Worm (Caenorhabditis elegans) whole organism, L1 larva: Measurements from ENCODE around the gene lst-2.

Source experiments
- C04F5.9 ChIP-seq: sonication (generic microtip); optimal IDR thresholded peaks from 2 replicates; lab custom pipeline; 2016; ENCODE audit warnings: missing genetic modification characterization, missing compliant biosample characterization
- C16A3.4 ChIP-seq: fragments of 150-350 bp; optimal IDR thresholded peaks from 2 replicates; lab custom pipeline; 2014; ENCODE audit warnings: missing biosample characterization, missing genetic modification characterization
- C34B4.2 ChIP-seq: sonication (generic microtip); optimal IDR thresholded peaks from 2 replicates; lab custom pipeline; 2017; ENCODE audit warnings: mild to moderate bottlenecking, missing genetic modification characterization, missing compliant biosample characterization
- Y116A8C.19 ChIP-seq: sonication (generic microtip); optimal IDR thresholded peaks from 2 replicates; lab custom pipeline; 2016; ENCODE audit warnings: missing compliant biosample characterization, missing genetic modification characterization, borderline replicate concordance
- alr-1 ChIP-seq: fragments of 200-800 bp; sonication (Bioruptor generic); optimal IDR thresholded peaks from 2 replicates; lab custom pipeline; 2018; ENCODE audit warnings: borderline replicate concordance, mild to moderate bottlenecking, missing genetic modification characterization, missing compliant biosample characterization
- aly-2 ChIP-seq: fragments of 150-350 bp; optimal IDR thresholded peaks from 2 replicates; lab custom pipeline; 2014; ENCODE audit warnings: missing biosample characterization, missing genetic modification characterization
- blmp-1 ChIP-seq: fragments of 150-350 bp; optimal IDR thresholded peaks from 2 replicates; lab custom pipeline; 2014; ENCODE audit warnings: missing biosample characterization, missing genetic modification characterization
- ceh-63 ChIP-seq: fragments of 200-800 bp; sonication (Bioruptor generic); optimal IDR thresholded peaks from 2 replicates; lab custom pipeline; 2018; ENCODE audit warnings: mild to moderate bottlenecking, missing genetic modification characterization, missing compliant biosample characterization
- ceh-82 ChIP-seq, 3 experiments: fragments of 150-350 bp in 1 of 3; sonication (generic microtip) in 2 of 3; optimal IDR thresholded peaks; 2 replicates each; lab custom pipeline; 2014 to 2017; ENCODE audit warnings: missing biosample characterization in 3 of 3, missing genetic modification characterization in 3 of 3
- ceh-88 ChIP-seq: fragments of 200-800 bp; sonication (Bioruptor generic); IDR thresholded peaks from 2 replicates; pipeline ENCODE4 v1.3.6; 2022; ENCODE audit warnings: missing genetic modification characterization, missing compliant biosample characterization
- ceh-90 ChIP-seq: sonication (generic microtip); optimal IDR thresholded peaks from 2 replicates; lab custom pipeline; 2016; ENCODE audit warnings: missing genetic modification characterization, missing compliant biosample characterization
- dpl-1 ChIP-seq, 3 experiments: fragments of 150-350 bp in 2 of 3; sonication (generic microtip) in 1 of 3; optimal IDR thresholded peaks; 2 replicates each; lab custom pipeline; 2014 to 2017; ENCODE audit warnings: missing biosample characterization in 3 of 3, missing genetic modification characterization in 3 of 3, missing genetic modification reagents in 3 of 3
- dsc-1 ChIP-seq: sonication (generic microtip); optimal IDR thresholded peaks from 2 replicates; lab custom pipeline; 2016; ENCODE audit warnings: mild to moderate bottlenecking, missing genetic modification characterization, missing compliant biosample characterization
- efl-1 ChIP-seq, 4 experiments: fragments of 150-350 bp; optimal IDR thresholded peaks in 3 of 4; peaks in 1 of 4; 1 replicate in 1 of 4; 2 replicates in 3 of 4; lab custom pipeline; 2014; ENCODE audit warnings: missing biosample characterization in 2 of 4, missing genetic modification characterization in 2 of 4, missing genetic modification reagents in 2 of 4
- egl-13 ChIP-seq: sonication (generic microtip); optimal IDR thresholded peaks from 2 replicates; lab custom pipeline; 2016; ENCODE audit warnings: missing genotype, missing genetic modification reagents, missing genetic modification characterization, missing compliant biosample characterization
- egl-27 ChIP-seq, 2 experiments: fragments of 150-350 bp in 1 of 2; sonication (generic microtip); optimal IDR thresholded peaks; 3 replicates each; lab custom pipeline; 2017 to 2018; ENCODE audit warnings: missing biosample characterization in 2 of 2, missing genetic modification characterization in 2 of 2, missing genetic modification reagents in 2 of 2
- elt-2 ChIP-seq: sonication (generic microtip); optimal IDR thresholded peaks from 2 replicates; lab custom pipeline; 2016; ENCODE audit warnings: missing genetic modification characterization, mild to moderate bottlenecking, inconsistent platforms, missing compliant biosample characterization, missing genetic modification reagents
- elt-3 ChIP-seq, 6 experiments: fragments of 150-350 bp in 1 of 6; sonication (generic microtip); optimal IDR thresholded peaks; 2 replicates each; lab custom pipeline; 2017 to 2018; ENCODE audit warnings: missing biosample characterization in 6 of 6, missing genetic modification characterization in 6 of 6, inconsistent platforms in 1 of 6
- ets-5 ChIP-seq: fragments of 200-800 bp; sonication (Bioruptor generic); IDR thresholded peaks from 2 replicates; pipeline ENCODE4 v1.3.6; 2022; ENCODE audit warnings: missing genetic modification characterization, missing compliant biosample characterization
- fkh-10 ChIP-seq: sonication (generic microtip); optimal IDR thresholded peaks from 2 replicates; lab custom pipeline; 2017; ENCODE audit warnings: missing biosample characterization, missing genetic modification reagents, missing genetic modification characterization
- fkh-8 ChIP-seq: sonication (generic microtip); optimal IDR thresholded peaks from 2 replicates; lab custom pipeline; 2016; ENCODE audit warnings: mild to moderate bottlenecking, missing genetic modification characterization, missing compliant biosample characterization
- fos-1 ChIP-seq: fragments of 150-350 bp; optimal IDR thresholded peaks from 2 replicates; lab custom pipeline; 2014; ENCODE audit warnings: missing biosample characterization, missing genetic modification characterization
- grh-1 ChIP-seq: fragments of 200-800 bp; sonication (Bioruptor generic); IDR thresholded peaks from 2 replicates; pipeline ENCODE4 v1.3.6; 2022; ENCODE audit warnings: missing genetic modification reagents, missing genetic modification characterization, missing compliant biosample characterization
- hlh-4 ChIP-seq: sonication (generic microtip); optimal IDR thresholded peaks from 2 replicates; lab custom pipeline; 2016; ENCODE audit warnings: mild to moderate bottlenecking, missing genetic modification characterization, missing compliant biosample characterization
- hpl-2 ChIP-seq: fragments of 150-350 bp; optimal IDR thresholded peaks from 2 replicates; lab custom pipeline; 2014; ENCODE audit warnings: missing biosample characterization, missing genetic modification reagents, missing genetic modification characterization
- lin-13 ChIP-seq: fragments of 150-350 bp; optimal IDR thresholded peaks from 2 replicates; lab custom pipeline; 2014; ENCODE audit warnings: missing biosample characterization, missing genetic modification reagents, missing genetic modification characterization
- lin-14 ChIP-seq: fragments of 200-800 bp; sonication (Bioruptor generic); optimal IDR thresholded peaks from 2 replicates; lab custom pipeline; 2018; ENCODE audit warnings: mild to moderate bottlenecking, missing genetic modification characterization, moderate library complexity, missing compliant biosample characterization
- lin-35 ChIP-seq, 2 experiments: fragments of 150-350 bp; optimal IDR thresholded peaks; 2 replicates each; lab custom pipeline; 2014; ENCODE audit warnings: missing biosample characterization in 2 of 2, missing genetic modification characterization in 2 of 2, missing genetic modification reagents in 2 of 2
- lir-3 ChIP-seq: sonication (generic microtip); optimal IDR thresholded peaks from 2 replicates; lab custom pipeline; 2016; ENCODE audit warnings: mild to moderate bottlenecking, missing genetic modification characterization, moderate library complexity, missing compliant biosample characterization; ENCODE audit not compliant: poor library complexity
- mab-9 ChIP-seq: fragments of 200-800 bp; sonication (Bioruptor generic); IDR thresholded peaks from 2 replicates; pipeline ENCODE4 v1.3.6; 2022; ENCODE audit warnings: missing genetic modification reagents, missing genetic modification characterization, missing compliant biosample characterization
- mep-1 ChIP-seq: fragments of 150-350 bp; optimal IDR thresholded peaks from 2 replicates; lab custom pipeline; 2014; ENCODE audit warnings: missing biosample characterization, missing genetic modification characterization
- nhr-11 ChIP-seq: fragments of 150-350 bp; optimal IDR thresholded peaks from 2 replicates; lab custom pipeline; 2014; ENCODE audit warnings: missing biosample characterization, missing genetic modification characterization
- nhr-19 ChIP-seq: fragments of 200-800 bp; sonication (Bioruptor generic); conservative IDR thresholded peaks from 2 replicates; pipeline ENCODE4 v1.3.6; 2022; ENCODE audit warnings: missing genetic modification characterization, missing compliant biosample characterization
- nhr-76 ChIP-seq: sonication (generic microtip); optimal IDR thresholded peaks from 2 replicates; lab custom pipeline; 2017; ENCODE audit warnings: missing biosample characterization, missing genetic modification characterization
- nhr-77 ChIP-seq: fragments of 150-350 bp; optimal IDR thresholded peaks from 2 replicates; lab custom pipeline; 2014; ENCODE audit warnings: missing biosample characterization, missing genetic modification characterization
- nhr-85 ChIP-seq: sonication (generic microtip); peaks from one replicate; lab custom pipeline; 2016; ENCODE audit warnings: missing genetic modification characterization, inconsistent platforms, missing compliant biosample characterization
- nhr-90 ChIP-seq: sonication (generic microtip); optimal IDR thresholded peaks from 2 replicates; lab custom pipeline; 2016; ENCODE audit warnings: mild to moderate bottlenecking, missing genetic modification characterization, missing compliant biosample characterization; ENCODE audit not compliant: poor library complexity
- sox-4 ChIP-seq: sonication (generic microtip); optimal IDR thresholded peaks from 2 replicates; lab custom pipeline; 2016; ENCODE audit warnings: missing genetic modification characterization, missing compliant biosample characterization
- sptf-1 ChIP-seq: fragments of 150-350 bp; optimal IDR thresholded peaks from 2 replicates; lab custom pipeline; 2014; ENCODE audit warnings: missing biosample characterization, missing genetic modification characterization
- swsn-7 ChIP-seq: sonication (generic microtip); optimal IDR thresholded peaks from 2 replicates; lab custom pipeline; 2016; ENCODE audit warnings: missing genetic modification characterization, missing compliant biosample characterization
- tbx-2 ChIP-seq: sonication (generic microtip); optimal IDR thresholded peaks from 2 replicates; lab custom pipeline; 2016; ENCODE audit warnings: missing genetic modification characterization, missing compliant biosample characterization
- tlp-1 ChIP-seq: fragments of 150-350 bp; optimal IDR thresholded peaks from 2 replicates; lab custom pipeline; 2014; ENCODE audit warnings: missing biosample characterization, missing genetic modification characterization
- unc-62 ChIP-seq: fragments of 150-350 bp; optimal IDR thresholded peaks from 2 replicates; lab custom pipeline; 2014; ENCODE audit warnings: missing biosample characterization, missing genetic modification reagents, missing genetic modification characterization
- unc-98 ChIP-seq: fragments of 200-800 bp; sonication (Bioruptor generic); IDR thresholded peaks from 2 replicates; pipeline ENCODE4 v1.3.6; 2022; ENCODE audit warnings: missing genetic modification characterization, missing compliant biosample characterization
- xbp-1 ChIP-seq: sonication (generic microtip); optimal IDR thresholded peaks from 2 replicates; lab custom pipeline; 2016; ENCODE audit warnings: missing genetic modification characterization, missing compliant biosample characterization
- zag-1 ChIP-seq: fragments of 150-350 bp; optimal IDR thresholded peaks from 2 replicates; lab custom pipeline; 2014; ENCODE audit warnings: missing biosample characterization, missing genetic modification characterization
- zip-4 ChIP-seq: fragments of 200-800 bp; sonication (Bioruptor generic); optimal IDR thresholded peaks from 2 replicates; lab custom pipeline; 2018; ENCODE audit warnings: mild to moderate bottlenecking, missing genetic modification characterization, moderate library complexity, missing compliant biosample characterization
- ztf-11 ChIP-seq, 2 experiments: sonication (generic microtip); optimal IDR thresholded peaks; 2 replicates each; lab custom pipeline; 2016 to 2017; ENCODE audit warnings: missing genetic modification characterization in 2 of 2, missing biosample characterization in 1 of 2, missing compliant biosample characterization in 1 of 2
- ztf-4 ChIP-seq: fragments of 150-350 bp; optimal IDR thresholded peaks from 2 replicates; lab custom pipeline; 2014; ENCODE audit warnings: missing biosample characterization, missing genetic modification characterization

Gene lst-2

ce11 chrX:4391680-4392079, 8.5 kb upstream of the lst-2 start:
- TF ChIP-seq elt-2 = no peak
- TF ChIP-seq lin-14 (GFP tag; lab: Kevin White, UChicago) = peak; percentile 63
- no peak for TF ChIP-seq nhr-85 (tag; lab: Kevin White, UChicago)
- peak in 1 of 3 experiments; percentile 2 for TF ChIP-seq ceh-82 (tag; optimal IDR thresholded peaks at IDR 0.05; lab: Kevin White, UChicago)
- TF ChIP-seq nhr-11 (tag; lab: Kevin White, UChicago) = no peak
- no peak for TF ChIP-seq C34B4.2 (tag; lab: Kevin White, UChicago)
- TF ChIP-seq lin-35 (GFP tag; optimal IDR thresholded peaks at IDR 0.05; lab: Kevin White, UChicago) = no peak
- TF ChIP-seq mab-9 (GFP tag; lab: Robert Waterston, UW) = no peak

ce11 chrX:4388834-4389409, 5.8 kb upstream of the lst-2 start, which contains the start of gene dpy-23:
Gene dpy-23, plus strand, starts transcription at chrX:4389359.
- TF ChIP-seq Y116A8C.19 (tag; lab: Kevin White, UChicago) = no peak
- peak; percentile 96 for TF ChIP-seq tbx-2 (tag; lab: Kevin White, UChicago)
- peak; percentile 59 for TF ChIP-seq zag-1 (tag; lab: Kevin White, UChicago)
- TF ChIP-seq fkh-8 = peak; percentile 98
- TF ChIP-seq grh-1 (GFP tag; lab: Robert Waterston, UW) = peak; percentile 89
- peak; percentile 8 for TF ChIP-seq C04F5.9 (tag; lab: Kevin White, UChicago)
- TF ChIP-seq elt-3 (tag; optimal IDR thresholded peaks at IDR 0.05; lab: Kevin White, UChicago) = peak in 4 of 6 experiments; percentile 6 to 72 (median 66)
- peak; percentile 96 for TF ChIP-seq nhr-77 (tag; lab: Kevin White, UChicago)
- peak; percentile 96 for TF ChIP-seq swsn-7 (tag; lab: Kevin White, UChicago)
- TF ChIP-seq ceh-63 (GFP tag; lab: Kevin White, UChicago) = no peak
- no peak for TF ChIP-seq unc-62 (GFP tag; lab: Kevin White, UChicago)
- peak; percentile 74 for TF ChIP-seq sox-4 (tag; lab: Kevin White, UChicago)
- TF ChIP-seq nhr-19 (GFP tag; lab: Robert Waterston, UW) = peak; percentile 92
- TF ChIP-seq tlp-1 (tag; lab: Kevin White, UChicago) = no peak
- peak in 1 of 2 experiments; percentile 77 for TF ChIP-seq ztf-11 (tag; optimal IDR thresholded peaks at IDR 0.05; lab: Kevin White, UChicago)
- peak; percentile 91 for TF ChIP-seq mep-1 (tag; lab: Kevin White, UChicago)
- TF ChIP-seq zip-4 = peak; percentile 75
- TF ChIP-seq sptf-1 (tag; lab: Kevin White, UChicago) = no peak
- TF ChIP-seq lin-13 (GFP tag; lab: Kevin White, UChicago) = peak; percentile 94
- TF ChIP-seq nhr-90 (tag; lab: Kevin White, UChicago) = peak; percentile 89
- peak; percentile 56 for TF ChIP-seq unc-98 (GFP tag; lab: Robert Waterston, UW)
- peak; percentile 91 for TF ChIP-seq dsc-1 (tag; lab: Kevin White, UChicago)
- TF ChIP-seq efl-1 (optimal IDR thresholded peaks at IDR 0.05; lab: Kevin White, UChicago) = peak; percentile 78 to 94
- peak; percentile 37 to 95 for TF ChIP-seq efl-1 (GFP tag; optimal IDR thresholded peaks at IDR 0.05 in 1 of 2; lab: Kevin White, UChicago)
- no peak for TF ChIP-seq ets-5 (GFP tag; lab: Robert Waterston, UW)
- no peak for TF ChIP-seq hlh-4
- TF ChIP-seq aly-2 (tag; lab: Kevin White, UChicago) = peak; percentile 57
- TF ChIP-seq ceh-82 (tag; optimal IDR thresholded peaks at IDR 0.05; lab: Kevin White, UChicago) = peak; percentile 51 to 97 (median 93)
- peak; percentile 94 for TF ChIP-seq ztf-4
- peak; percentile 71 for TF ChIP-seq C16A3.4 (tag; lab: Kevin White, UChicago)
- TF ChIP-seq ceh-88 (GFP tag; lab: Robert Waterston, UW) = peak; percentile 66; the same call in 1 of the 2 replicates
- TF ChIP-seq nhr-76 = peak; percentile 23
- peak; percentile 97 for TF ChIP-seq fkh-10 (GFP tag; lab: Kevin White, UChicago)
- peak; percentile 98 for TF ChIP-seq nhr-85 (tag; lab: Kevin White, UChicago)
- peak; percentile 94 for TF ChIP-seq xbp-1 (tag; lab: Kevin White, UChicago)
- no peak for TF ChIP-seq alr-1
- TF ChIP-seq fos-1 (tag; lab: Kevin White, UChicago) = peak; percentile 91
- TF ChIP-seq egl-13 = peak; percentile 85
- peak; percentile 76 to 86 for TF ChIP-seq egl-27 (tag; optimal IDR thresholded peaks at IDR 0.05; lab: Kevin White, UChicago)
- TF ChIP-seq mab-9 (GFP tag; lab: Robert Waterston, UW) = peak; percentile 64; the same call in 1 of the 2 replicates
- TF ChIP-seq blmp-1 (tag; lab: Kevin White, UChicago) = peak; percentile 58
- TF ChIP-seq hpl-2 (GFP tag; lab: Kevin White, UChicago) = peak; percentile 66
- peak; percentile 84 for TF ChIP-seq lir-3 (tag; lab: Kevin White, UChicago)
- peak; percentile 57 to 63 (median 61) for TF ChIP-seq dpl-1 (GFP tag; optimal IDR thresholded peaks at IDR 0.05; lab: Kevin White, UChicago)
- no peak for TF ChIP-seq ceh-90
